Worm (Caenorhabditis elegans): Measurements from ENCODE around the gene cpb-1.

DNA sequence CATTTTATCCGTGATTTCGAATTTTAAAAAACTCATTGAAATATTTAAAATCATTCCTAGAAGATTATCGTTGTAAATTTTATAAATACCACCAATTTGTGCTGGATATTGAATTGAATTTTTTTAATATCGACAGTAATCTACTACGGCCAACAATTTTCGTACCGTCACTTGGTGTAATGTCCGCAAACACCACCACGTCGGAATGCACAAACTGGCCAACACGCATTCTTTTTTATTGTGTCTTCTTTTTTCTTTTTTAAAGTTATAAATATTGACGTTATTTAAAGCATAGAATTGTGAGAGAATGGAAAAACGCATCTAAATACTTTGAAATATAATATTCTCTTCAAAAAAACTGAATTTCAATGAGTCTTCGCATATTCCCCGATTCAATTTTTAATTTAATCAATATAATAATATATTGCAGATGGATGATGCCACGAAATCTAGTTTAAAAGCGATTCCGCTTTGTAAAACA, 9.0 kb downstream of the cpb-1 start, which contains the start of gene ufc-1:
- TF ChIP-seq C34F6.9 (tag; optimal IDR thresholded peaks at IDR 0.05) (peak; percentile 24), ama-1 (optimal IDR thresholded peaks at IDR 0.05) (no peak), sma-9 (GFP tag; optimal IDR thresholded peaks at IDR 0.05) (no peak), sma-9 (tag; optimal IDR thresholded peaks at IDR 0.05) (no peak), nhr-11 (tag; optimal IDR thresholded peaks at IDR 0.05) (no peak), mdl-1 (tag; optimal IDR thresholded peaks at IDR 0.05) (no peak), egl-27 (tag; optimal IDR thresholded peaks at IDR 0.05) (no peak), nhr-25 (tag; optimal IDR thresholded peaks at IDR 0.05) (no peak), nhr-237 (tag; optimal IDR thresholded peaks at IDR 0.05) (no peak), unc-62 (GFP tag; optimal IDR thresholded peaks at IDR 0.05) (no peak), nhr-77 (tag; optimal IDR thresholded peaks at IDR 0.05) (no peak)
